Worm (Caenorhabditis elegans) whole organism, L3 larva: ENCODE results near the gene gnrr-5.

Source experiments
- nhr-25 ChIP-seq: sonication (generic microtip); optimal IDR thresholded peaks from 2 replicates; lab custom pipeline; 2017; ENCODE audit warnings: missing biosample characterization, missing genetic modification characterization
- pqm-1 ChIP-seq: fragments of 150-350 bp; optimal IDR thresholded peaks from 2 replicates; lab custom pipeline; 2017; ENCODE audit warnings: missing biosample characterization, missing genetic modification characterization, inconsistent platforms
- skn-1 ChIP-seq: fragments of 150-350 bp; optimal IDR thresholded peaks from 2 replicates; lab custom pipeline; 2014; ENCODE audit warnings: missing biosample characterization, missing genetic modification characterization
- unc-62 ChIP-seq: fragments of 150-350 bp; sonication (generic microtip); optimal IDR thresholded peaks from 4 replicates; lab custom pipeline; 2014; ENCODE audit warnings: missing biosample characterization, missing genetic modification reagents, missing genetic modification characterization

- no peak for TF ChIP-seq nhr-25
- no peak for TF ChIP-seq pqm-1
- no peak for TF ChIP-seq unc-62 (GFP tag; lab: Kevin White, UChicago)
- TF ChIP-seq skn-1 (tag; lab: Kevin White, UChicago) = no peak
Measured at ce11 chrV:4471065-4471464, 16.5 kb upstream of the gnrr-5 start, which contains the start of gene T08H10.3.
